Worm (Caenorhabditis elegans) whole organism, L3 larva: ENCODE results near the gene hgrs-1.

Experiments
- ZK546.5 ChIP-seq: sonication (generic microtip); optimal IDR thresholded peaks from 2 replicates; lab custom pipeline; 2017; ENCODE audit warnings: missing biosample characterization, missing genetic modification characterization
- aly-2 ChIP-seq: fragments of 150-350 bp; optimal IDR thresholded peaks from 2 replicates; lab custom pipeline; 2014; ENCODE audit warnings: missing biosample characterization, missing genetic modification characterization
- ceh-28 ChIP-seq: fragments of 150-350 bp; optimal IDR thresholded peaks from 2 replicates; lab custom pipeline; 2014; ENCODE audit warnings: missing biosample characterization, missing genetic modification reagents, missing genetic modification characterization
- ceh-82 ChIP-seq: fragments of 150-350 bp; optimal IDR thresholded peaks from 2 replicates; lab custom pipeline; 2014; ENCODE audit warnings: missing biosample characterization, missing genetic modification characterization
- ceh-9 ChIP-seq: sonication (generic microtip); optimal IDR thresholded peaks from 2 replicates; lab custom pipeline; 2018; ENCODE audit warnings: missing biosample characterization, missing genetic modification characterization
- egl-5 ChIP-seq: fragments of 150-350 bp; optimal IDR thresholded peaks from 2 replicates; lab custom pipeline; 2017; ENCODE audit warnings: missing biosample characterization, missing genetic modification reagents, missing genetic modification characterization, inconsistent platforms
- elt-2 ChIP-seq: sonication (generic microtip); optimal IDR thresholded peaks from 2 replicates; lab custom pipeline; 2016; ENCODE audit warnings: missing genetic modification reagents, mild to moderate bottlenecking, missing genetic modification characterization, missing compliant biosample characterization
- elt-3 ChIP-seq, 3 experiments: fragments of 150-350 bp in 1 of 3; sonication (generic microtip) in 2 of 3; optimal IDR thresholded peaks; 2 replicates in 2 of 3; 4 replicates in 1 of 3; lab custom pipeline; 2014 to 2017; ENCODE audit warnings: missing biosample characterization in 3 of 3, missing genetic modification characterization in 3 of 3
- fkh-10 ChIP-seq: sonication (generic microtip); optimal IDR thresholded peaks from 2 replicates; lab custom pipeline; 2017; ENCODE audit warnings: missing biosample characterization, missing genetic modification reagents, missing genetic modification characterization
- fos-1 ChIP-seq: fragments of 150-350 bp; optimal IDR thresholded peaks from 2 replicates; lab custom pipeline; 2014; ENCODE audit warnings: missing biosample characterization, missing genetic modification characterization
- hmg-11 ChIP-seq: sonication (generic microtip); optimal IDR thresholded peaks from 2 replicates; lab custom pipeline; 2016; ENCODE audit warnings: missing genetic modification characterization, missing compliant biosample characterization
- jun-1 ChIP-seq: fragments of 150-350 bp; optimal IDR thresholded peaks from 2 replicates; lab custom pipeline; 2014; ENCODE audit warnings: missing biosample characterization, missing genetic modification reagents, missing genetic modification characterization
- lin-39 ChIP-seq: fragments of 150-350 bp; optimal IDR thresholded peaks from 2 replicates; lab custom pipeline; 2018; ENCODE audit warnings: missing biosample characterization, missing genetic modification reagents, missing genetic modification characterization
- lsy-12 ChIP-seq: sonication (generic microtip); optimal IDR thresholded peaks from 2 replicates; lab custom pipeline; 2016; ENCODE audit warnings: mild to moderate bottlenecking, missing genetic modification characterization, missing compliant biosample characterization
- mml-1 ChIP-seq: fragments of 150-350 bp; sonication (generic microtip); optimal IDR thresholded peaks from 3 replicates; lab custom pipeline; 2014; ENCODE audit warnings: missing biosample characterization, missing genetic modification characterization
- nfya-1 ChIP-seq: sonication (generic microtip); optimal IDR thresholded peaks from 2 replicates; lab custom pipeline; 2017; ENCODE audit warnings: missing genetic modification characterization, mild to moderate bottlenecking, missing compliant biosample characterization, antibody characterized with exemption, moderate library complexity; ENCODE audit not compliant: insufficient read depth
- nhr-11 ChIP-seq: fragments of 150-350 bp; optimal IDR thresholded peaks from 2 replicates; lab custom pipeline; 2014; ENCODE audit warnings: missing biosample characterization, missing genetic modification characterization
- nhr-25 ChIP-seq: sonication (generic microtip); optimal IDR thresholded peaks from 2 replicates; lab custom pipeline; 2017; ENCODE audit warnings: missing biosample characterization, missing genetic modification characterization
- nhr-43 ChIP-seq: sonication (generic microtip); optimal IDR thresholded peaks from 2 replicates; lab custom pipeline; 2016; ENCODE audit warnings: mild to moderate bottlenecking, missing genetic modification characterization, missing compliant biosample characterization; ENCODE audit not compliant: poor library complexity, severe bottlenecking
- nhr-67 ChIP-seq: fragments of 150-350 bp; optimal IDR thresholded peaks from 2 replicates; lab custom pipeline; 2014; ENCODE audit warnings: missing biosample characterization, missing genetic modification characterization
- pha-4 ChIP-seq: fragments of 150-350 bp; optimal IDR thresholded peaks from 2 replicates; lab custom pipeline; 2014; ENCODE audit warnings: missing biosample characterization, missing genetic modification reagents, missing genetic modification characterization
- pqm-1 ChIP-seq: fragments of 150-350 bp; optimal IDR thresholded peaks from 2 replicates; lab custom pipeline; 2017; ENCODE audit warnings: missing biosample characterization, missing genetic modification characterization, inconsistent platforms
- snpc-4 ChIP-seq: fragments of 150-350 bp; optimal IDR thresholded peaks from 2 replicates; lab custom pipeline; 2014; ENCODE audit warnings: missing biosample characterization, missing genetic modification characterization
- unc-39 ChIP-seq: sonication (generic microtip); optimal IDR thresholded peaks from 4 replicates; lab custom pipeline; 2017; ENCODE audit warnings: missing biosample characterization, missing genetic modification characterization
- ztf-11 ChIP-seq: fragments of 150-350 bp; optimal IDR thresholded peaks from 2 replicates; lab custom pipeline; 2014; ENCODE audit warnings: missing biosample characterization, missing genetic modification characterization
- ztf-4 ChIP-seq: fragments of 150-350 bp; optimal IDR thresholded peaks from 2 replicates; lab custom pipeline; 2014; ENCODE audit warnings: missing biosample characterization, missing genetic modification characterization

The hgrs-1 gene

DNA sequence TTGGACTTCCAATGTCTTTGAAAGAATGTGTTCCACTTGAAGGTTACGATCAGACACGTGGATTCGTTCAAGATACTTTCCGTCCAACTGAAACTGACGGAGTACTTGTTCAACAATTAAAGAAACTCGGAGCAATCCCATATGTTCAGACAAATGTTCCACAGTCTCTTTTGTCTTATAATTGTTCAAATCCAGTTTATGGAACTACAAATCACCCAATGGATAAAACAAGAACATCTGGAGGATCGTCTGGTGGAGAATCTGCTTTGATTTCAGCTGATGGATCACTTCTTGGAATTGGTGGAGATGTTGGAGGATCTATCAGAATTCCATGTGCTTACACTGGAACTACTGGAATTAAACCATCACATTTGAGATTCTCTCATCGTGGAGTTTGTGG, 52.7 kb downstream of the hgrs-1 start:
- TF ChIP-seq ZK546.5 (tag; lab: Kevin White, UChicago) (no peak), nhr-67 (no peak), nfya-1 (tag; lab: Kevin White, UChicago) (no peak), ceh-82 (tag; lab: Kevin White, UChicago) (no peak)

DNA sequence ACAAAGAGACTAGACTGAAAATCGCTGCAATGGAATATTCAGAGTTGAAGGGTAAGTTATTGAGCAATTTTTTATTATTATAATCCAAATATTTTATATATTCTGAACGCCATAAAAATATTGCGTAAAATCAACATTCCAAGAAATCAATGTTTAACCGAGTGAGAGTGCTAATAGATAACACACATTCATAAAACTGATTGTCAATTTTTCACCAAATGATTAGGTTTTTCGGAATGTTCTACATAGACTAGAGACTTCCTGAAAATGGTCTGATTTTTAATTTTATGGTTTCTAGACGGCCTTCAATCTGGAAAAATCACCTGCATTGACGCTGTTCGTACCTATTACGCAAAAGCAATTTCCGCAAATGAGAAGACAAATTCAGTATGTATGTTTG, 53.2 kb downstream of the hgrs-1 start:
- TF ChIP-seq elt-3 (tag; optimal IDR thresholded peaks at IDR 0.05; lab: Kevin White, UChicago), result no peak
- TF ChIP-seq ceh-82 (tag; lab: Kevin White, UChicago), result no peak
- no peak for TF ChIP-seq ztf-11 (tag; lab: Kevin White, UChicago)
- peak; percentile 57 for TF ChIP-seq pqm-1 (tag; lab: Kevin White, UChicago)
- TF ChIP-seq elt-2 (tag; lab: Kevin White, UChicago), result peak; percentile 54

DNA sequence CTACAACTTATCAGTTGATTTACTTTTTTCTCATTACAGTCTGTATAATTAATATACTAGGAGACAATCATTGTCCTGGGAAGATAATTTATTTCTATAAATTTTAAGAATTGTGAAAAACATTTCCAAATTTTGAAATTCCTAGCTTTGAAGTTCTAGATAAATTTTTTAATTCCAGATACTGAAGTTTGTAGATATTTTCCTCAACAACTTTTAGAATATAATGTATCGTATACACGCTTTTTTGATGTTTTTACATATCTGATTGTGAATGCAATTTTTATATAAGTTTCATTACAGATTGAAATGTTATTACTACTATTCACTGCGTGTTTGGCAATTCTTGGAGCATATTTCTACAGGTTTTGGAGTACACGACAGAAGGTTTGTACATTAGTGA, 53.7 kb downstream of the hgrs-1 start, which contains the start of gene faah-2:
TSS of gene faah-2 (plus strand) at position 301 of the 400 bp plus-strand sequence.
- no peak for TF ChIP-seq ceh-9 (tag; lab: Kevin White, UChicago)
- TF ChIP-seq unc-39 (tag; lab: Kevin White, UChicago), result no peak
- no peak for TF ChIP-seq ztf-4
- no peak for TF ChIP-seq nhr-67
- no peak for TF ChIP-seq nhr-43 (tag; lab: Kevin White, UChicago)
- no peak for TF ChIP-seq ceh-28 (tag; lab: Kevin White, UChicago)
- no peak for TF ChIP-seq aly-2 (tag; lab: Kevin White, UChicago)
- no peak for TF ChIP-seq lin-39 (tag; lab: Kevin White, UChicago)
- TF ChIP-seq ZK546.5 (tag; lab: Kevin White, UChicago), result no peak

DNA sequence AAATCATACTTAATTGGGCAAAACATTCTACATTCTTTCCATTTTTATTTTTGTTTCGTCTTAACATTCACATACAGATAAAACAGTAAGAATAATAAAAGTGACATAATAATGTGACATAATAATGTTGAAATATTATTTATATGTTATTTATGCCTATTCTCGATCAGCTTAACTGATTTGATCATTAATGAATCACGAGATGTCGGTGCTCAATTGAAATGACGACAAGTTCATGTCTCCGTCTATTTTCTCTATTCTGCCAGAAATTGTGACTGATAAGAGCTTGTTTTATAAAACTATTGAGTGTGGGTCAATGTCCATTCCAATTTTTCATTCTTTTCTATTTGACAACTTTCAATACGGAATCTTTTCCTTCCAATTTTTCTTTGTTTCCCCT, 54.1 kb downstream of the hgrs-1 start:
- TF ChIP-seq nhr-43 (tag; lab: Kevin White, UChicago), result no peak
- TF ChIP-seq lin-39 (tag; lab: Kevin White, UChicago), result no peak
- no peak for TF ChIP-seq snpc-4 (tag; lab: Kevin White, UChicago)
- peak; percentile 46 for TF ChIP-seq pha-4 (tag; lab: Kevin White, UChicago)
- TF ChIP-seq hmg-11 (tag; lab: Kevin White, UChicago), result no peak
- TF ChIP-seq fkh-10, result no peak
- TF ChIP-seq nfya-1 (tag; lab: Kevin White, UChicago), result no peak
- no peak for TF ChIP-seq lsy-12 (tag; lab: Kevin White, UChicago)
- no peak for TF ChIP-seq mml-1
- no peak for TF ChIP-seq aly-2 (tag; lab: Kevin White, UChicago)
- TF ChIP-seq nhr-25 (tag; lab: Kevin White, UChicago), result no peak
- TF ChIP-seq fos-1 (tag; lab: Kevin White, UChicago), result no peak
- no peak for TF ChIP-seq nhr-11 (tag; lab: Kevin White, UChicago)
- TF ChIP-seq pqm-1 (tag; lab: Kevin White, UChicago), result peak; percentile 95
- peak; percentile 20 for TF ChIP-seq jun-1 (tag; lab: Kevin White, UChicago)
- peak; percentile 92 for TF ChIP-seq elt-2 (tag; lab: Kevin White, UChicago)
- TF ChIP-seq egl-5 (tag; lab: Kevin White, UChicago), result no peak
